Fruit fly (Drosophila melanogaster) S2 (cell line): Measurements from ENCODE around the gene CG4066.

Source experiments
- CG8478 ChIP-seq: fragments of >200 bp; optimal IDR thresholded peaks from 2 replicates; lab custom pipeline; 2018
- CTCF ChIP-seq, 2 experiments: fragments of >200 bp; optimal IDR thresholded peaks; 2 replicates each; lab custom pipeline; 2018

- TF ChIP-seq CG8478 (lab: Kevin White, UChicago) (no peak), CTCF (optimal IDR thresholded peaks at IDR 0.05; lab: Kevin White, UChicago) (no peak)
Measured at dm6 chr3R:12311053-12311452, at the start of gene CG4066.
